Fruit fly (Drosophila melanogaster): Measurements from ENCODE around the gene Cdc14.
"Not testable (repeated sequence)": the region's sequence is repeated elsewhere in the genome, so short reads cannot be mapped to it uniquely, and the experiment has no call there.

Cdc14 gene

dm6 chr2L:7810519-7810918, at the start of gene Cdc14:
Gene Cdc14 (minus strand): TSS chr2L:7810703.
- peak; percentile 59 for TF ChIP-seq CG17801 (GFP tag; optimal IDR thresholded peaks at IDR 0.05; ENCODE audit: partially characterized antibody)

- not testable (repeated sequence) for TF ChIP-seq CG17801 (GFP tag; optimal IDR thresholded peaks at IDR 0.05; ENCODE audit: partially characterized antibody)
Observed at dm6 chr2L:7856380-7857127, 46.1 kb upstream of the Cdc14 start, which contains the start of gene lectin-28C. Gene lectin-28C (plus strand): TSS chr2L:7857077.

dm6 chr2L:7855108-7855507, 44.6 kb upstream of the Cdc14 start, which contains the start of gene CG14535:
Gene CG14535 (minus strand): TSS chr2L:7855475.
- no peak for TF ChIP-seq CG17801 (GFP tag; optimal IDR thresholded peaks at IDR 0.05; ENCODE audit: partially characterized antibody)

dm6 chr2L:7851609-7852008, 41.1 kb upstream of the Cdc14 start:
- no peak for TF ChIP-seq CG17801 (GFP tag; optimal IDR thresholded peaks at IDR 0.05; ENCODE audit: partially characterized antibody)

- no peak for TF ChIP-seq CG17801 (GFP tag; optimal IDR thresholded peaks at IDR 0.05; ENCODE audit: partially characterized antibody)
Observed at dm6 chr2L:7850406-7850805, 39.9 kb upstream of the Cdc14 start.

dm6 chr2L:7849472-7849871, 39.0 kb upstream of the Cdc14 start:
- TF ChIP-seq CG17801 (GFP tag; optimal IDR thresholded peaks at IDR 0.05; ENCODE audit: partially characterized antibody): no peak

dm6 chr2L:7841244-7841643, 30.7 kb upstream of the Cdc14 start:
- TF ChIP-seq CG17801 (GFP tag; optimal IDR thresholded peaks at IDR 0.05; ENCODE audit: partially characterized antibody): no peak

dm6 chr2L:7840152-7840551, 29.6 kb upstream of the Cdc14 start, which contains the start of gene CG14537:
Gene CG14537 (plus strand): TSS chr2L:7840452.
- no peak for TF ChIP-seq CG17801 (GFP tag; optimal IDR thresholded peaks at IDR 0.05; ENCODE audit: partially characterized antibody)

- TF ChIP-seq CG17801 (GFP tag; optimal IDR thresholded peaks at IDR 0.05; ENCODE audit: partially characterized antibody): no peak
Observed at dm6 chr2L:7838024-7838423, 27.5 kb upstream of the Cdc14 start.

- TF ChIP-seq CG17801 (GFP tag; optimal IDR thresholded peaks at IDR 0.05; ENCODE audit: partially characterized antibody): no peak
Observed at dm6 chr2L:7833650-7834049, 23.1 kb upstream of the Cdc14 start.

- TF ChIP-seq CG17801 (GFP tag; optimal IDR thresholded peaks at IDR 0.05; ENCODE audit: partially characterized antibody): no peak
Observed at dm6 chr2L:7833238-7833637, 22.7 kb upstream of the Cdc14 start.

- TF ChIP-seq CG17801 (GFP tag; optimal IDR thresholded peaks at IDR 0.05; ENCODE audit: partially characterized antibody): no peak
Observed at dm6 chr2L:7828901-7829300, 18.4 kb upstream of the Cdc14 start.

- peak; percentile 9 for TF ChIP-seq CG17801 (GFP tag; optimal IDR thresholded peaks at IDR 0.05; ENCODE audit: partially characterized antibody)
Observed at dm6 chr2L:7828231-7828630, 17.7 kb upstream of the Cdc14 start.

dm6 chr2L:7827045-7828004, 16.8 kb upstream of the Cdc14 start, which contains the start of the genes Rack1 and mts:
Gene Rack1 (minus strand): TSS chr2L:7827315.
Gene mts (plus strand): TSS chr2L:7827650.
- TF ChIP-seq CG17801 (GFP tag; optimal IDR thresholded peaks at IDR 0.05; ENCODE audit: partially characterized antibody): peak; percentile 81

- peak; percentile 21 for TF ChIP-seq CG17801 (GFP tag; optimal IDR thresholded peaks at IDR 0.05; ENCODE audit: partially characterized antibody)
Observed at dm6 chr2L:7821279-7821848, 10.9 kb upstream of the Cdc14 start.
